Worm (Caenorhabditis elegans) whole organism, L1 larva: ENCODE data around the gene nhr-76.
A peak's percentile ranks its signal among the peaks of the same experiment; 100 is the strongest.

Source experiments
- C04F5.9 ChIP-seq: sonication (generic microtip); optimal IDR thresholded peaks from 2 replicates; lab custom pipeline; 2016; ENCODE audit warnings: missing genetic modification characterization, missing compliant biosample characterization
- C16A3.4 ChIP-seq: fragments of 150-350 bp; optimal IDR thresholded peaks from 2 replicates; lab custom pipeline; 2014; ENCODE audit warnings: missing biosample characterization, missing genetic modification characterization
- C34B4.2 ChIP-seq: sonication (generic microtip); optimal IDR thresholded peaks from 2 replicates; lab custom pipeline; 2017; ENCODE audit warnings: mild to moderate bottlenecking, missing genetic modification characterization, missing compliant biosample characterization
- F16B12.6 ChIP-seq: fragments of 150-350 bp; optimal IDR thresholded peaks from 2 replicates; lab custom pipeline; 2014; ENCODE audit warnings: missing biosample characterization, missing genetic modification characterization
- aha-1 ChIP-seq: fragments of 150-350 bp; optimal IDR thresholded peaks from 2 replicates; lab custom pipeline; 2014; ENCODE audit warnings: missing biosample characterization, missing genetic modification characterization
- alr-1 ChIP-seq: fragments of 200-800 bp; sonication (Bioruptor generic); optimal IDR thresholded peaks from 2 replicates; lab custom pipeline; 2018; ENCODE audit warnings: borderline replicate concordance, mild to moderate bottlenecking, missing genetic modification characterization, missing compliant biosample characterization
- aly-2 ChIP-seq: fragments of 150-350 bp; optimal IDR thresholded peaks from 2 replicates; lab custom pipeline; 2014; ENCODE audit warnings: missing biosample characterization, missing genetic modification characterization
- ama-1 ChIP-seq: fragments of 150-350 bp; optimal IDR thresholded peaks from 2 replicates; lab custom pipeline; 2014
- ceh-63 ChIP-seq: fragments of 200-800 bp; sonication (Bioruptor generic); optimal IDR thresholded peaks from 2 replicates; lab custom pipeline; 2018; ENCODE audit warnings: mild to moderate bottlenecking, missing genetic modification characterization, missing compliant biosample characterization
- ceh-82 ChIP-seq, 3 experiments: fragments of 150-350 bp in 1 of 3; sonication (generic microtip) in 2 of 3; optimal IDR thresholded peaks; 2 replicates each; lab custom pipeline; 2014 to 2017; ENCODE audit warnings: missing biosample characterization in 3 of 3, missing genetic modification characterization in 3 of 3
- ces-1 ChIP-seq: fragments of 150-350 bp; optimal IDR thresholded peaks from 2 replicates; lab custom pipeline; 2014; ENCODE audit warnings: missing biosample characterization, missing genetic modification reagents, missing genetic modification characterization
- dpl-1 ChIP-seq, 3 experiments: fragments of 150-350 bp in 2 of 3; sonication (generic microtip) in 1 of 3; optimal IDR thresholded peaks; 2 replicates each; lab custom pipeline; 2014 to 2017; ENCODE audit warnings: missing biosample characterization in 3 of 3, missing genetic modification characterization in 3 of 3, missing genetic modification reagents in 3 of 3
- dsc-1 ChIP-seq: sonication (generic microtip); optimal IDR thresholded peaks from 2 replicates; lab custom pipeline; 2016; ENCODE audit warnings: mild to moderate bottlenecking, missing genetic modification characterization, missing compliant biosample characterization
- efl-1 ChIP-seq, 4 experiments: fragments of 150-350 bp; optimal IDR thresholded peaks in 3 of 4; peaks in 1 of 4; 1 replicate in 1 of 4; 2 replicates in 3 of 4; lab custom pipeline; 2014; ENCODE audit warnings: missing biosample characterization in 2 of 4, missing genetic modification characterization in 2 of 4, missing genetic modification reagents in 2 of 4
- efl-3 ChIP-seq: fragments of 200-800 bp; sonication (Bioruptor generic); optimal IDR thresholded peaks from 2 replicates; lab custom pipeline; 2018; ENCODE audit warnings: mild to moderate bottlenecking, missing genetic modification characterization, missing compliant biosample characterization
- egl-13 ChIP-seq: sonication (generic microtip); optimal IDR thresholded peaks from 2 replicates; lab custom pipeline; 2016; ENCODE audit warnings: missing genotype, missing genetic modification reagents, missing genetic modification characterization, missing compliant biosample characterization
- egl-27 ChIP-seq, 2 experiments: fragments of 150-350 bp in 1 of 2; sonication (generic microtip); optimal IDR thresholded peaks; 3 replicates each; lab custom pipeline; 2017 to 2018; ENCODE audit warnings: missing biosample characterization in 2 of 2, missing genetic modification characterization in 2 of 2, missing genetic modification reagents in 2 of 2
- elt-3 ChIP-seq, 6 experiments: fragments of 150-350 bp in 1 of 6; sonication (generic microtip); optimal IDR thresholded peaks; 2 replicates each; lab custom pipeline; 2017 to 2018; ENCODE audit warnings: missing biosample characterization in 6 of 6, missing genetic modification characterization in 6 of 6, inconsistent platforms in 1 of 6
- fkh-10 ChIP-seq: sonication (generic microtip); optimal IDR thresholded peaks from 2 replicates; lab custom pipeline; 2017; ENCODE audit warnings: missing biosample characterization, missing genetic modification reagents, missing genetic modification characterization
- fkh-4 ChIP-seq: sonication (generic microtip); optimal IDR thresholded peaks from 2 replicates; lab custom pipeline; 2016; ENCODE audit warnings: missing compliant biosample characterization, missing genetic modification characterization, borderline replicate concordance
- fkh-8 ChIP-seq: sonication (generic microtip); optimal IDR thresholded peaks from 2 replicates; lab custom pipeline; 2016; ENCODE audit warnings: mild to moderate bottlenecking, missing genetic modification characterization, missing compliant biosample characterization
- grh-1 ChIP-seq: fragments of 200-800 bp; sonication (Bioruptor generic); IDR thresholded peaks from 2 replicates; pipeline ENCODE4 v1.3.6; 2022; ENCODE audit warnings: missing genetic modification reagents, missing genetic modification characterization, missing compliant biosample characterization
- hlh-17 ChIP-seq: fragments of 200-800 bp; sonication (Bioruptor generic); optimal IDR thresholded peaks from 2 replicates; lab custom pipeline; 2018; ENCODE audit warnings: missing genetic modification characterization, mild to moderate bottlenecking, missing compliant biosample characterization, moderate library complexity, borderline replicate concordance
- hlh-4 ChIP-seq: sonication (generic microtip); optimal IDR thresholded peaks from 2 replicates; lab custom pipeline; 2016; ENCODE audit warnings: mild to moderate bottlenecking, missing genetic modification characterization, missing compliant biosample characterization
- hpl-2 ChIP-seq: fragments of 150-350 bp; optimal IDR thresholded peaks from 2 replicates; lab custom pipeline; 2014; ENCODE audit warnings: missing biosample characterization, missing genetic modification reagents, missing genetic modification characterization
- lin-15B ChIP-seq: fragments of 150-350 bp; sonication (generic microtip); optimal IDR thresholded peaks from 3 replicates; lab custom pipeline; 2014; ENCODE audit warnings: missing biosample characterization, missing genetic modification characterization
- lin-39 ChIP-seq: fragments of 150-350 bp; optimal IDR thresholded peaks from 2 replicates; lab custom pipeline; 2014; ENCODE audit warnings: missing biosample characterization, missing genetic modification reagents, missing genetic modification characterization
- lsy-2 ChIP-seq, 2 experiments: fragments of 150-350 bp; optimal IDR thresholded peaks; 2 replicates each; lab custom pipeline; 2014; ENCODE audit warnings: missing biosample characterization in 2 of 2, missing genetic modification characterization in 2 of 2
- mab-9 ChIP-seq: fragments of 200-800 bp; sonication (Bioruptor generic); IDR thresholded peaks from 2 replicates; pipeline ENCODE4 v1.3.6; 2022; ENCODE audit warnings: missing genetic modification reagents, missing genetic modification characterization, missing compliant biosample characterization
- mef-2 ChIP-seq: fragments of 150-350 bp; optimal IDR thresholded peaks from 2 replicates; lab custom pipeline; 2014; ENCODE audit warnings: missing biosample characterization, missing genetic modification characterization
- nhr-11 ChIP-seq: fragments of 150-350 bp; optimal IDR thresholded peaks from 2 replicates; lab custom pipeline; 2014; ENCODE audit warnings: missing biosample characterization, missing genetic modification characterization
- nhr-12 ChIP-seq: sonication (generic microtip); optimal IDR thresholded peaks from 2 replicates; lab custom pipeline; 2017; ENCODE audit warnings: missing biosample characterization, missing genetic modification characterization
- nhr-19 ChIP-seq: fragments of 200-800 bp; sonication (Bioruptor generic); conservative IDR thresholded peaks from 2 replicates; pipeline ENCODE4 v1.3.6; 2022; ENCODE audit warnings: missing genetic modification characterization, missing compliant biosample characterization
- nhr-20 ChIP-seq: sonication (generic microtip); optimal IDR thresholded peaks from 2 replicates; lab custom pipeline; 2016; ENCODE audit warnings: mild to moderate bottlenecking, missing genetic modification characterization, missing compliant biosample characterization
- nhr-237 ChIP-seq: fragments of 150-350 bp; optimal IDR thresholded peaks from 2 replicates; lab custom pipeline; 2014; ENCODE audit warnings: missing biosample characterization, missing genetic modification characterization
- nhr-47 ChIP-seq: sonication (generic microtip); optimal IDR thresholded peaks from 2 replicates; lab custom pipeline; 2016; ENCODE audit warnings: mild to moderate bottlenecking, missing genetic modification characterization, moderate library complexity, missing compliant biosample characterization
- nhr-71 ChIP-seq: sonication (generic microtip); optimal IDR thresholded peaks from 2 replicates; lab custom pipeline; 2016; ENCODE audit warnings: mild to moderate bottlenecking, missing genetic modification characterization, moderate library complexity, missing compliant biosample characterization
- nhr-76 ChIP-seq: sonication (generic microtip); optimal IDR thresholded peaks from 2 replicates; lab custom pipeline; 2017; ENCODE audit warnings: missing biosample characterization, missing genetic modification characterization
- nhr-77 ChIP-seq: fragments of 150-350 bp; optimal IDR thresholded peaks from 2 replicates; lab custom pipeline; 2014; ENCODE audit warnings: missing biosample characterization, missing genetic modification characterization
- nhr-84 ChIP-seq: sonication (generic microtip); optimal IDR thresholded peaks from 2 replicates; lab custom pipeline; 2017; ENCODE audit warnings: missing biosample characterization, missing genetic modification characterization
- pqm-1 ChIP-seq: sonication (generic microtip); optimal IDR thresholded peaks from 3 replicates; lab custom pipeline; 2017; ENCODE audit warnings: missing biosample characterization, missing genetic modification characterization
- rnt-1 ChIP-seq: sonication (generic microtip); optimal IDR thresholded peaks from 2 replicates; lab custom pipeline; 2016; ENCODE audit warnings: mild to moderate bottlenecking, missing genetic modification characterization, moderate library complexity, missing compliant biosample characterization
- snu-23 ChIP-seq: sonication (generic microtip); optimal IDR thresholded peaks from 2 replicates; lab custom pipeline; 2016; ENCODE audit warnings: missing genetic modification characterization, missing compliant biosample characterization
- sox-4 ChIP-seq: sonication (generic microtip); optimal IDR thresholded peaks from 2 replicates; lab custom pipeline; 2016; ENCODE audit warnings: missing genetic modification characterization, missing compliant biosample characterization
- sptf-1 ChIP-seq: fragments of 150-350 bp; optimal IDR thresholded peaks from 2 replicates; lab custom pipeline; 2014; ENCODE audit warnings: missing biosample characterization, missing genetic modification characterization
- sup-37 ChIP-seq: fragments of 200-800 bp; sonication (Bioruptor generic); optimal IDR thresholded peaks from 2 replicates; lab custom pipeline; 2018; ENCODE audit warnings: mild to moderate bottlenecking, missing genetic modification characterization, missing compliant biosample characterization
- swsn-7 ChIP-seq: sonication (generic microtip); optimal IDR thresholded peaks from 2 replicates; lab custom pipeline; 2016; ENCODE audit warnings: missing genetic modification characterization, missing compliant biosample characterization
- unc-130 ChIP-seq: fragments of 150-350 bp; optimal IDR thresholded peaks from 2 replicates; lab custom pipeline; 2017; ENCODE audit warnings: missing biosample characterization, missing genetic modification characterization, inconsistent platforms
- unc-30 ChIP-seq: sonication (generic microtip); optimal IDR thresholded peaks from 2 replicates; lab custom pipeline; 2017; ENCODE audit warnings: missing biosample characterization, missing genetic modification characterization
- unc-62 ChIP-seq: fragments of 150-350 bp; optimal IDR thresholded peaks from 2 replicates; lab custom pipeline; 2014; ENCODE audit warnings: missing biosample characterization, missing genetic modification reagents, missing genetic modification characterization
- unc-86 ChIP-seq: sonication (generic microtip); optimal IDR thresholded peaks from 2 replicates; lab custom pipeline; 2016; ENCODE audit warnings: missing genetic modification characterization, missing compliant biosample characterization
- xbp-1 ChIP-seq: sonication (generic microtip); optimal IDR thresholded peaks from 2 replicates; lab custom pipeline; 2016; ENCODE audit warnings: missing genetic modification characterization, missing compliant biosample characterization
- ztf-11 ChIP-seq, 2 experiments: sonication (generic microtip); optimal IDR thresholded peaks; 2 replicates each; lab custom pipeline; 2016 to 2017; ENCODE audit warnings: missing genetic modification characterization in 2 of 2, missing biosample characterization in 1 of 2, missing compliant biosample characterization in 1 of 2
- ztf-4 ChIP-seq: fragments of 150-350 bp; optimal IDR thresholded peaks from 2 replicates; lab custom pipeline; 2014; ENCODE audit warnings: missing biosample characterization, missing genetic modification characterization

nhr-76 gene

ce11 chrIV:659585-659984 lies 32.2 kb downstream of the nhr-76 start:
- TF ChIP-seq ztf-11 (tag; optimal IDR thresholded peaks at IDR 0.05; lab: Kevin White, UChicago), result no peak
- peak; percentile 67 for TF ChIP-seq fkh-8 (tag; lab: Kevin White, UChicago)
- TF ChIP-seq lin-39 (tag; lab: Kevin White, UChicago), result no peak
- peak; percentile 42 for TF ChIP-seq nhr-47
- TF ChIP-seq elt-3 (tag; optimal IDR thresholded peaks at IDR 0.05; lab: Kevin White, UChicago), result no peak
- TF ChIP-seq sup-37, result no peak
- TF ChIP-seq hpl-2 (GFP tag; lab: Kevin White, UChicago), result no peak
- no peak for TF ChIP-seq alr-1 (tag; lab: Kevin White, UChicago)
- peak in 1 of 3 experiments; percentile 42 for TF ChIP-seq ceh-82 (tag; optimal IDR thresholded peaks at IDR 0.05; lab: Kevin White, UChicago)
- TF ChIP-seq efl-1 (optimal IDR thresholded peaks at IDR 0.05; lab: Kevin White, UChicago), result no peak
- TF ChIP-seq efl-1 (GFP tag; optimal IDR thresholded peaks at IDR 0.05 in 1 of 2; lab: Kevin White, UChicago), result no peak
- no peak for TF ChIP-seq C16A3.4 (tag; lab: Kevin White, UChicago)
- TF ChIP-seq unc-62 (GFP tag; lab: Kevin White, UChicago), result no peak
- TF ChIP-seq ama-1 (lab: Kevin White, UChicago), result no peak
- TF ChIP-seq aha-1 (tag; lab: Kevin White, UChicago), result no peak
- TF ChIP-seq mab-9 (GFP tag; lab: Robert Waterston, UW), result no peak
- TF ChIP-seq ces-1 (GFP tag; lab: Kevin White, UChicago), result no peak
- TF ChIP-seq mef-2, result no peak
- no peak for TF ChIP-seq hlh-4 (tag; lab: Kevin White, UChicago)
- TF ChIP-seq grh-1 (GFP tag; lab: Robert Waterston, UW), result no peak
- no peak for TF ChIP-seq fkh-4 (tag; lab: Kevin White, UChicago)
- no peak for TF ChIP-seq swsn-7
- no peak for TF ChIP-seq nhr-76 (tag; lab: Kevin White, UChicago)
- TF ChIP-seq unc-130 (tag; lab: Kevin White, UChicago), result no peak
- TF ChIP-seq nhr-19, result no peak
- TF ChIP-seq xbp-1 (tag; lab: Kevin White, UChicago), result no peak
- TF ChIP-seq dsc-1 (tag; lab: Kevin White, UChicago), result peak; percentile 33
- TF ChIP-seq nhr-11 (tag; lab: Kevin White, UChicago), result no peak
- TF ChIP-seq F16B12.6 (tag; lab: Kevin White, UChicago), result no peak
- no peak for TF ChIP-seq ceh-63 (GFP tag; lab: Kevin White, UChicago)
- TF ChIP-seq egl-27 (tag; optimal IDR thresholded peaks at IDR 0.05; lab: Kevin White, UChicago), result no peak
- TF ChIP-seq egl-13 (tag; lab: Kevin White, UChicago), result peak; percentile 0
- TF ChIP-seq dpl-1 (GFP tag; optimal IDR thresholded peaks at IDR 0.05; lab: Kevin White, UChicago), result no peak
- TF ChIP-seq efl-3 (GFP tag; lab: Kevin White, UChicago), result no peak
- TF ChIP-seq nhr-84 (tag; lab: Kevin White, UChicago), result no peak
- no peak for TF ChIP-seq rnt-1
- no peak for TF ChIP-seq ztf-4 (tag; lab: Kevin White, UChicago)
- no peak for TF ChIP-seq sox-4 (tag; lab: Kevin White, UChicago)
- no peak for TF ChIP-seq C04F5.9 (tag; lab: Kevin White, UChicago)
- no peak for TF ChIP-seq unc-30 (tag; lab: Kevin White, UChicago)
- peak; percentile 7 for TF ChIP-seq fkh-10 (GFP tag; lab: Kevin White, UChicago)
- no peak for TF ChIP-seq lin-15B
- no peak for TF ChIP-seq nhr-77 (tag; lab: Kevin White, UChicago)
- peak; percentile 4 for TF ChIP-seq snu-23 (GFP tag; lab: Kevin White, UChicago)
- no peak for TF ChIP-seq hlh-17 (GFP tag; lab: Kevin White, UChicago)
- TF ChIP-seq pqm-1 (tag; lab: Kevin White, UChicago), result no peak
- no peak for TF ChIP-seq sptf-1 (tag; lab: Kevin White, UChicago)
- TF ChIP-seq nhr-237 (tag; lab: Kevin White, UChicago), result no peak
- peak in 1 of 2 experiments; percentile 32 for TF ChIP-seq lsy-2 (tag; optimal IDR thresholded peaks at IDR 0.05; lab: Kevin White, UChicago)
- peak; percentile 33 for TF ChIP-seq nhr-71
- no peak for TF ChIP-seq nhr-12
- no peak for TF ChIP-seq C34B4.2 (tag; lab: Kevin White, UChicago)
- peak; percentile 64 for TF ChIP-seq unc-86 (tag; lab: Kevin White, UChicago)
- TF ChIP-seq aly-2 (tag; lab: Kevin White, UChicago), result no peak
- TF ChIP-seq nhr-20 (tag; lab: Kevin White, UChicago), result no peak
